Worm (Caenorhabditis elegans) whole organism, late embryonic: ENCODE data around the gene twk-42.

Source experiments
- Y22D7AL.16 ChIP-seq: sonication (generic microtip); optimal IDR thresholded peaks from 2 replicates; lab custom pipeline; 2016; ENCODE audit warnings: missing genetic modification characterization, missing compliant biosample characterization
- ama-1 ChIP-seq: fragments of 150-350 bp; optimal IDR thresholded peaks from 2 replicates; lab custom pipeline; 2014
- ceh-14 ChIP-seq: sonication (generic microtip); optimal IDR thresholded peaks from 2 replicates; lab custom pipeline; 2016; ENCODE audit warnings: missing genotype, missing genetic modification characterization, missing compliant biosample characterization
- ceh-2 ChIP-seq: sonication (generic microtip); optimal IDR thresholded peaks from 2 replicates; lab custom pipeline; 2016; ENCODE audit warnings: missing genotype, missing genetic modification characterization, missing compliant biosample characterization
- elt-2 ChIP-seq: sonication (generic microtip); optimal IDR thresholded peaks from 2 replicates; lab custom pipeline; 2016; ENCODE audit warnings: missing genetic modification reagents, missing genetic modification characterization, missing compliant biosample characterization
- ets-4 ChIP-seq: sonication (generic microtip); optimal IDR thresholded peaks from 2 replicates; lab custom pipeline; 2016; ENCODE audit warnings: missing genetic modification characterization, missing compliant biosample characterization
- odd-2 ChIP-seq: sonication (generic microtip); optimal IDR thresholded peaks from 2 replicates; lab custom pipeline; 2017; ENCODE audit warnings: antibody characterized with exemption, mild to moderate bottlenecking, missing genetic modification characterization, missing compliant biosample characterization

DNA sequence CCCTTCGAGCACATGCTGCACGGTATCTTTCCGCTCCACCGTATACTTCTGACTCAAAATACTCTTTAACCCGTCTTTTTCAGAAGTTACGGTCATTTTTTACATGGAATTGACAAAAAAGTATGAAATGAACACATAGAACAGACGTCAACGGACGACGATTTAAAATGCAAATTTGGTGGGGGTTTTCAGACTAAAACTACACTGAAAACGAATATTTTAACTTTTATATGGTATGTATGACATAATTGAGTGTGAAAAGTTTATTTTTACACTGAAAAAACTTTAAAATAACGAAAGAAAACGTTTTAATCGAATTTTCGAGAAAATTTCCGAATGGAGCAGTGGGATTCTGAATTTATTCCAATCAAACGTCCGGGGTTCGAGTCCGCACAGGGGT lies 14.5 kb upstream of the twk-42 start, which contains the start of gene twk-36:
- TF ChIP-seq elt-2 (no peak), Y22D7AL.16 (no peak), ceh-2 (tag; lab: Kevin White, UChicago) (no peak), ceh-14 (tag; lab: Kevin White, UChicago) (no peak), ets-4 (tag; lab: Kevin White, UChicago) (no peak), ama-1 (lab: Kevin White, UChicago) (no peak), odd-2 (tag; lab: Kevin White, UChicago) (no peak)
